Fruit fly (Drosophila melanogaster): Measurements from ENCODE around the gene CG33770.
"Not testable (repeated sequence)": the region's sequence is repeated elsewhere in the genome, so short reads cannot be mapped to it uniquely, and the experiment has no call there.

- not testable (repeated sequence) for TF ChIP-seq CG14655 (GFP tag; optimal IDR thresholded peaks at IDR 0.05); CG4496 (GFP tag; IDR thresholded peaks at IDR 0.05); Pif1B (GFP tag; optimal IDR thresholded peaks at IDR 0.05); CG10348 (GFP tag; IDR thresholded peaks at IDR 0.05); D1 (tag; optimal IDR thresholded peaks at IDR 0.05); gl (tag; optimal IDR thresholded peaks at IDR 0.05); EcR (GFP tag; optimal IDR thresholded peaks at IDR 0.05); Pif1A (GFP tag; optimal IDR thresholded peaks at IDR 0.05); Snoo (tag; optimal IDR thresholded peaks at IDR 0.05); CG13204 (GFP tag; optimal IDR thresholded peaks at IDR 0.05); CG17806 (tag; optimal IDR thresholded peaks at IDR 0.05); CG34367 (tag; optimal IDR thresholded peaks at IDR 0.05)
These were observed 48.5 kb downstream of the CG33770 start, which contains the start of gene CG32453 for dm6 chr3L:22696930-22697329.

All from whole organism, pupa.